Fruit fly (Drosophila melanogaster) whole organism, embryonic: ENCODE results near the gene CG42540.

Experiments used
- Abd-B ChIP-seq: fragments of 200-800 bp; sonication (Bioruptor generic); optimal IDR thresholded peaks from 2 replicates; lab custom pipeline; 2018; ENCODE audit warnings: missing biosample characterization, mild to moderate bottlenecking, missing genetic modification characterization, moderate library complexity
- CG10147 ChIP-seq: fragments of 200-800 bp; sonication (Bioruptor generic); optimal IDR thresholded peaks from 2 replicates; lab custom pipeline; 2019; ENCODE audit warnings: missing biosample characterization, mild to moderate bottlenecking, missing genetic modification characterization, moderate library complexity
- CG12155 ChIP-seq: fragments of 200-800 bp; sonication (Bioruptor generic); optimal IDR thresholded peaks from 3 replicates; lab custom pipeline; 2016; ENCODE audit warnings: missing biosample characterization, missing genetic modification characterization
- CG13424 ChIP-seq: fragments of 200-800 bp; sonication (Bioruptor generic); optimal IDR thresholded peaks from 2 replicates; lab custom pipeline; 2019; ENCODE audit warnings: missing biosample characterization, mild to moderate bottlenecking, missing genetic modification characterization, moderate library complexity
- CG14441 ChIP-seq: fragments of 200-800 bp; sonication (Bioruptor generic); IDR thresholded peaks from 2 replicates; pipeline ENCODE4 v1.3.6; 2022; ENCODE audit warnings: missing biosample characterization, missing genetic modification characterization
- CG14710 ChIP-seq: fragments of 200-800 bp; sonication (Bioruptor generic); optimal IDR thresholded peaks from 3 replicates; lab custom pipeline; 2019; ENCODE audit warnings: missing biosample characterization, mild to moderate bottlenecking, missing genetic modification characterization, moderate library complexity
- CG32772 ChIP-seq: fragments of 200-800 bp; sonication (Bioruptor generic); IDR thresholded peaks from 2 replicates; pipeline ENCODE4 v1.3.6; 2022; ENCODE audit warnings: missing biosample characterization, missing genetic modification characterization
- CG3407 ChIP-seq: fragments of 200-800 bp; sonication (Bioruptor generic); optimal IDR thresholded peaks from 2 replicates; lab custom pipeline; 2018; ENCODE audit warnings: missing biosample characterization, mild to moderate bottlenecking, missing genetic modification characterization
- CG4424 ChIP-seq: fragments of 200-800 bp; sonication (Bioruptor generic); optimal IDR thresholded peaks from 3 replicates; lab custom pipeline; 2016; ENCODE audit warnings: missing biosample characterization, missing genetic modification characterization
- CG4730 ChIP-seq: fragments of 200-800 bp; sonication (Bioruptor generic); IDR thresholded peaks from 2 replicates; pipeline ENCODE4 v1.3.6; 2022; ENCODE audit warnings: missing biosample characterization, missing genetic modification characterization
- CG5180 ChIP-seq: fragments of 200-800 bp; sonication (Bioruptor generic); optimal IDR thresholded peaks from 3 replicates; lab custom pipeline; 2017; ENCODE audit warnings: missing biosample characterization, missing genetic modification characterization, mild to moderate bottlenecking, moderate library complexity, missing genetic modification reagents
- CG5245 ChIP-seq: fragments of 200-800 bp; sonication (Bioruptor generic); optimal IDR thresholded peaks from 3 replicates; lab custom pipeline; 2016; ENCODE audit warnings: missing biosample characterization, missing genetic modification characterization
- CG7357 ChIP-seq: fragments of 200-800 bp; sonication (Bioruptor generic); IDR thresholded peaks from 3 replicates; pipeline ENCODE4 v1.3.6; 2022; ENCODE audit warnings: missing biosample characterization, missing genetic modification characterization
- CG8388 ChIP-seq: fragments of 200-800 bp; sonication (Bioruptor generic); optimal IDR thresholded peaks from 2 replicates; lab custom pipeline; 2019; ENCODE audit warnings: missing biosample characterization, mild to moderate bottlenecking, missing genetic modification characterization, moderate library complexity
- CG8478 ChIP-seq: fragments of >200 bp; optimal IDR thresholded peaks from 2 replicates; lab custom pipeline; 2018
- CG8924 ChIP-seq: fragments of 200-800 bp; optimal IDR thresholded peaks from 3 replicates; lab custom pipeline; 2019; ENCODE audit warnings: missing biosample characterization, mild to moderate bottlenecking, missing genetic modification characterization, moderate library complexity
- D19A ChIP-seq: fragments of 200-800 bp; optimal IDR thresholded peaks from 3 replicates; lab custom pipeline; 2019; ENCODE audit warnings: missing biosample characterization, mild to moderate bottlenecking, missing genetic modification characterization, moderate library complexity
- Fer3 ChIP-seq: fragments of 200-800 bp; sonication (Bioruptor generic); optimal IDR thresholded peaks from 2 replicates; lab custom pipeline; 2018; ENCODE audit warnings: missing biosample characterization, mild to moderate bottlenecking, missing genetic modification characterization, moderate library complexity
- HHEX ChIP-seq: fragments of 200-800 bp; sonication (Bioruptor generic); optimal IDR thresholded peaks from 3 replicates; lab custom pipeline; 2017; ENCODE audit warnings: missing biosample characterization, mild to moderate bottlenecking, missing genetic modification characterization, missing genetic modification reagents
- Hr39 ChIP-seq: fragments of >200 bp; optimal IDR thresholded peaks from 2 replicates; lab custom pipeline; 2017
- NFAT ChIP-seq: fragments of 200-800 bp; sonication (Bioruptor generic); IDR thresholded peaks from 2 replicates; pipeline ENCODE4 v1.3.6; 2022; ENCODE audit warnings: missing biosample characterization, missing genetic modification characterization
- Nf-YC ChIP-seq: fragments of 200-800 bp; optimal IDR thresholded peaks from 3 replicates; lab custom pipeline; 2019; ENCODE audit warnings: missing biosample characterization, mild to moderate bottlenecking, missing genetic modification characterization, moderate library complexity
- Pdp1 ChIP-seq, 2 experiments: fragments of 200-800 bp; sonication (Bioruptor generic); optimal IDR thresholded peaks; 3 replicates each; lab custom pipeline; 2016; ENCODE audit warnings: missing biosample characterization in 2 of 2, missing genetic modification characterization in 2 of 2, mild to moderate bottlenecking in 1 of 2, moderate library complexity in 1 of 2
- Ptx1 ChIP-seq: fragments of 200-800 bp; sonication (Bioruptor generic); IDR thresholded peaks from 2 replicates; pipeline ENCODE4 v1.3.6; 2022; ENCODE audit warnings: missing biosample characterization, missing genetic modification characterization
- Ravus ChIP-seq: fragments of 200-800 bp; sonication (Bioruptor generic); IDR thresholded peaks from 2 replicates; pipeline ENCODE4 v1.3.6; 2022; ENCODE audit warnings: missing biosample characterization, missing genetic modification characterization
- Stat92E ChIP-seq, 3 experiments: fragments of >200 bp in 2 of 3; fragments of 200-800 bp in 1 of 3; sonication (Bioruptor generic) in 1 of 3; optimal IDR thresholded peaks; 2 replicates each; lab custom pipeline; 2017 to 2019; ENCODE audit warnings: missing biosample characterization in 3 of 3, missing genetic modification characterization in 3 of 3, mild to moderate bottlenecking in 1 of 3, moderate library complexity in 1 of 3
- Xrp1 ChIP-seq: fragments of 200-800 bp; sonication (Bioruptor generic); IDR thresholded peaks from 2 replicates; pipeline ENCODE4 v1.3.6; 2022; ENCODE audit warnings: missing biosample characterization, missing genetic modification characterization
- abd-A ChIP-seq: fragments of 200-800 bp; sonication (Bioruptor generic); optimal IDR thresholded peaks from 3 replicates; lab custom pipeline; 2019; ENCODE audit warnings: missing biosample characterization, mild to moderate bottlenecking, missing genetic modification characterization, moderate library complexity
- ato ChIP-seq: fragments of 200-800 bp; sonication (Bioruptor generic); IDR thresholded peaks from 2 replicates; pipeline ENCODE4 v1.3.6; 2022; ENCODE audit warnings: missing biosample characterization, missing genetic modification characterization; ENCODE audit not compliant: partially characterized antibody
- bbx ChIP-seq: fragments of 200-800 bp; sonication (Bioruptor generic); IDR thresholded peaks from 2 replicates; pipeline ENCODE4 v1.3.6; 2022; ENCODE audit warnings: missing biosample characterization, missing genetic modification characterization; ENCODE audit not compliant: partially characterized antibody
- bsh ChIP-seq, 2 experiments: fragments of 200-800 bp; sonication (Bioruptor generic); optimal IDR thresholded peaks; 2 replicates each; lab custom pipeline; 2017 to 2018; ENCODE audit warnings: mild to moderate bottlenecking in 2 of 2, missing biosample characterization in 2 of 2, missing genetic modification characterization in 2 of 2, moderate library complexity in 1 of 2
- cad ChIP-seq: fragments of >200 bp; optimal IDR thresholded peaks from 2 replicates; lab custom pipeline; 2017; ENCODE audit warnings: missing biosample characterization, missing genetic modification characterization
- chn ChIP-seq: fragments of 200-800 bp; sonication (Bioruptor generic); optimal IDR thresholded peaks from 2 replicates; lab custom pipeline; 2016; ENCODE audit warnings: missing biosample characterization, missing genetic modification characterization
- ci ChIP-seq: fragments of 200-800 bp; sonication (Bioruptor generic); IDR thresholded peaks from 3 replicates; pipeline ENCODE4 v1.3.6; 2022; ENCODE audit warnings: missing biosample characterization, missing genetic modification characterization
- crol ChIP-seq: fragments of 200-800 bp; sonication (Bioruptor generic); IDR thresholded peaks from 2 replicates; pipeline ENCODE4 v1.3.6; 2022; ENCODE audit warnings: missing biosample characterization, missing genetic modification characterization
- danr ChIP-seq: fragments of 200-800 bp; sonication (Bioruptor generic); IDR thresholded peaks from 2 replicates; pipeline ENCODE4 v1.3.6; 2022; ENCODE audit warnings: missing biosample characterization, missing genetic modification characterization
- dpn ChIP-seq, 2 experiments: fragments of 200-800 bp; sonication (Bioruptor generic); optimal IDR thresholded peaks; 3 replicates each; lab custom pipeline; 2016; ENCODE audit warnings: missing biosample characterization in 2 of 2, missing genetic modification characterization in 2 of 2
- fd96Cb ChIP-seq: fragments of 200-800 bp; sonication (Bioruptor generic); optimal IDR thresholded peaks from 2 replicates; lab custom pipeline; 2018; ENCODE audit warnings: missing biosample characterization, mild to moderate bottlenecking, missing genetic modification characterization, moderate library complexity
- gcm ChIP-seq: fragments of 200-800 bp; sonication (Bioruptor generic); optimal IDR thresholded peaks from 2 replicates; lab custom pipeline; 2019; ENCODE audit warnings: missing biosample characterization, mild to moderate bottlenecking, missing genetic modification characterization, moderate library complexity
- ind ChIP-seq: fragments of 200-800 bp; sonication (Bioruptor generic); optimal IDR thresholded peaks from 3 replicates; lab custom pipeline; 2016; ENCODE audit warnings: missing biosample characterization, missing genetic modification characterization
- klu ChIP-seq: fragments of 200-800 bp; sonication (Bioruptor generic); IDR thresholded peaks from 2 replicates; pipeline ENCODE4 v1.3.6; 2022; ENCODE audit warnings: missing biosample characterization, missing genetic modification characterization
- nerfin-1 ChIP-seq: fragments of 200-800 bp; sonication (Bioruptor generic); optimal IDR thresholded peaks from 3 replicates; lab custom pipeline; 2019; ENCODE audit warnings: missing biosample characterization, mild to moderate bottlenecking, missing genetic modification characterization, moderate library complexity
- nmo ChIP-seq: fragments of 200-800 bp; sonication (Bioruptor generic); optimal IDR thresholded peaks from 2 replicates; lab custom pipeline; 2018; ENCODE audit warnings: missing biosample characterization, mild to moderate bottlenecking, missing genetic modification characterization, moderate library complexity
- oc ChIP-seq: fragments of 200-800 bp; sonication (Bioruptor generic); optimal IDR thresholded peaks from 2 replicates; lab custom pipeline; 2018; ENCODE audit warnings: missing biosample characterization, mild to moderate bottlenecking, missing genetic modification characterization, moderate library complexity
- pb ChIP-seq: fragments of 200-800 bp; sonication (Bioruptor generic); optimal IDR thresholded peaks from 3 replicates; lab custom pipeline; 2016; ENCODE audit warnings: missing biosample characterization, missing genetic modification characterization
- rib ChIP-seq: fragments of 200-800 bp; sonication (Bioruptor generic); IDR thresholded peaks from 2 replicates; pipeline ENCODE4 v1.3.6; 2022; ENCODE audit warnings: missing biosample characterization, missing genetic modification characterization
- salm ChIP-seq: fragments of 200-800 bp; sonication (Bioruptor generic); optimal IDR thresholded peaks from 2 replicates; lab custom pipeline; 2018; ENCODE audit warnings: missing biosample characterization, mild to moderate bottlenecking, missing genetic modification characterization
- seq ChIP-seq: fragments of 200-800 bp; sonication (Bioruptor generic); IDR thresholded peaks from 2 replicates; pipeline ENCODE4 v1.3.6; 2022; ENCODE audit warnings: missing biosample characterization, missing genetic modification characterization
- tap ChIP-seq: fragments of 200-800 bp; optimal IDR thresholded peaks from 3 replicates; lab custom pipeline; 2019; ENCODE audit warnings: missing biosample characterization, mild to moderate bottlenecking, missing genetic modification characterization, moderate library complexity
- trem ChIP-seq: fragments of 200-800 bp; optimal IDR thresholded peaks from 3 replicates; lab custom pipeline; 2019; ENCODE audit warnings: missing biosample characterization, mild to moderate bottlenecking, missing genetic modification characterization, moderate library complexity
- unpg ChIP-seq: fragments of 200-800 bp; sonication (Bioruptor generic); optimal IDR thresholded peaks from 3 replicates; lab custom pipeline; 2018; ENCODE audit warnings: missing biosample characterization, mild to moderate bottlenecking, missing genetic modification characterization, moderate library complexity

CG42540 gene

dm6 chr3L:4533941-4534340 lies 21.9 kb upstream of the CG42540 start (continued):
- peak; percentile 71 for TF ChIP-seq abd-A (tag; lab: Kevin White, UChicago)
- TF ChIP-seq rib = no peak
- TF ChIP-seq gcm (GFP tag; lab: Kevin White, UChicago) = peak; percentile 18
- peak; percentile 10; the same call in 1 of the 2 replicates for TF ChIP-seq danr (GFP tag; lab: Robert Waterston, UW)
- TF ChIP-seq CG32772 (GFP tag; lab: Robert Waterston, UW) = peak; percentile 30; the same call in 1 of the 2 replicates
- TF ChIP-seq ato (GFP tag; lab: Robert Waterston, UW) = no peak
- peak in 1 of 2 experiments; percentile 14 for TF ChIP-seq Pdp1 (GFP tag; optimal IDR thresholded peaks at IDR 0.05; lab: Kevin White, UChicago)
- TF ChIP-seq CG7357 (GFP tag; lab: Robert Waterston, UW) = no peak
- TF ChIP-seq HHEX (GFP tag; lab: Kevin White, UChicago) = no peak
- peak; percentile 21 for TF ChIP-seq Abd-B (GFP tag; lab: Kevin White, UChicago)
- no peak for TF ChIP-seq bbx (GFP tag; lab: Robert Waterston, UW)
- peak; percentile 18; the same call in 1 of the 2 replicates for TF ChIP-seq CG4730 (GFP tag; lab: Robert Waterston, UW)
- peak; percentile 10 for TF ChIP-seq CG5245 (GFP tag; lab: Kevin White, UChicago)
- TF ChIP-seq CG8478 (lab: Kevin White, UChicago) = no peak
- TF ChIP-seq ind = peak; percentile 16
- TF ChIP-seq nerfin-1 (tag; lab: Kevin White, UChicago) = peak; percentile 28
- peak; percentile 23 for TF ChIP-seq CG14710 (tag; lab: Kevin White, UChicago)
- peak; percentile 17 for TF ChIP-seq trem (tag; lab: Kevin White, UChicago)
- peak; percentile 58 for TF ChIP-seq CG13424 (tag; lab: Kevin White, UChicago)
- TF ChIP-seq D19A (tag; lab: Kevin White, UChicago) = peak; percentile 53
- peak; percentile 7 for TF ChIP-seq CG4424 (GFP tag; lab: Kevin White, UChicago)
- TF ChIP-seq Ravus (GFP tag; lab: Robert Waterston, UW) = no peak
- peak; percentile 37; the same call in 1 of the 2 replicates for TF ChIP-seq Xrp1 (GFP tag; lab: Robert Waterston, UW)
- TF ChIP-seq Stat92E (GFP tag; optimal IDR thresholded peaks at IDR 0.05; lab: Kevin White, UChicago) = no peak
- no peak for TF ChIP-seq cad (GFP tag; lab: Kevin White, UChicago)
- 0 out of 2 replicates have a peak, but pooled peaks have one; percentile 18 for TF ChIP-seq seq (GFP tag; lab: Robert Waterston, UW)
- no peak for TF ChIP-seq crol (GFP tag; lab: Robert Waterston, UW)
- TF ChIP-seq NFAT (GFP tag; lab: Robert Waterston, UW) = no peak
- TF ChIP-seq salm (tag; lab: Kevin White, UChicago) = peak; percentile 18
- TF ChIP-seq klu (GFP tag; lab: Robert Waterston, UW) = no peak
- TF ChIP-seq nmo (GFP tag; lab: Kevin White, UChicago) = peak; percentile 46
- peak; percentile 70 for TF ChIP-seq fd96Cb
- TF ChIP-seq tap (tag; lab: Kevin White, UChicago) = peak; percentile 68
- peak; percentile 12 for TF ChIP-seq CG8924 (tag; lab: Kevin White, UChicago)
- peak; percentile 69 for TF ChIP-seq CG14441
- TF ChIP-seq CG10147 = no peak
- TF ChIP-seq CG8388 (GFP tag; lab: Kevin White, UChicago) = peak; percentile 13
- TF ChIP-seq Fer3 (tag; lab: Kevin White, UChicago) = peak; percentile 23
- TF ChIP-seq Nf-YC (tag; lab: Kevin White, UChicago) = no peak
- no peak for TF ChIP-seq CG3407 (GFP tag; lab: Kevin White, UChicago)
- no peak for TF ChIP-seq Hr39
- TF ChIP-seq ci (GFP tag; lab: Robert Waterston, UW) = peak; percentile 73
- peak; percentile 2 to 21 for TF ChIP-seq dpn (GFP tag; optimal IDR thresholded peaks at IDR 0.05; lab: Kevin White, UChicago)
- peak; percentile 51 for TF ChIP-seq oc
- no peak for TF ChIP-seq CG12155 (GFP tag; lab: Kevin White, UChicago)
- peak in 1 of 2 experiments; percentile 26 for TF ChIP-seq bsh (GFP tag; optimal IDR thresholded peaks at IDR 0.05; lab: Kevin White, UChicago)
- no peak for TF ChIP-seq pb (GFP tag; lab: Kevin White, UChicago)
- TF ChIP-seq Ptx1 (GFP tag; lab: Robert Waterston, UW) = peak; percentile 61
- TF ChIP-seq CG5180 (GFP tag; lab: Kevin White, UChicago) = peak; percentile 27
- TF ChIP-seq unpg (GFP tag; lab: Kevin White, UChicago) = peak; percentile 53
- TF ChIP-seq chn (GFP tag; lab: Kevin White, UChicago) = no peak
